Worm (Caenorhabditis elegans) whole organism, L2 larva: ENCODE data around the gene chtb-1.

Experiments used
- C34F6.9 ChIP-seq: fragments of 150-350 bp; optimal IDR thresholded peaks from 2 replicates; lab custom pipeline; 2014; ENCODE audit warnings: missing biosample characterization, missing genetic modification characterization
- F13H6.1 ChIP-seq: sonication (generic microtip); optimal IDR thresholded peaks from 2 replicates; lab custom pipeline; 2016; ENCODE audit warnings: missing genetic modification characterization, missing compliant biosample characterization
- R02D3.7 ChIP-seq: fragments of 150-350 bp; optimal IDR thresholded peaks from 2 replicates; lab custom pipeline; 2014; ENCODE audit warnings: missing biosample characterization, missing genetic modification characterization
- alr-1 ChIP-seq: fragments of 150-350 bp; optimal IDR thresholded peaks from 2 replicates; lab custom pipeline; 2014; ENCODE audit warnings: missing biosample characterization, missing genetic modification characterization
- aly-2 ChIP-seq: fragments of 150-350 bp; optimal IDR thresholded peaks from 2 replicates; lab custom pipeline; 2014; ENCODE audit warnings: missing biosample characterization, missing genetic modification characterization
- ama-1 ChIP-seq: fragments of 150-350 bp; optimal IDR thresholded peaks from 2 replicates; lab custom pipeline; 2018; ENCODE audit warnings: inconsistent platforms
- blmp-1 ChIP-seq: sonication (generic microtip); optimal IDR thresholded peaks from 2 replicates; lab custom pipeline; 2017; ENCODE audit warnings: missing genetic modification characterization, mild to moderate bottlenecking, missing compliant biosample characterization, antibody characterized with exemption, moderate library complexity; ENCODE audit not compliant: insufficient read depth
- ceh-16 ChIP-seq: fragments of 150-350 bp; optimal IDR thresholded peaks from 2 replicates; lab custom pipeline; 2014; ENCODE audit warnings: missing biosample characterization, missing genetic modification characterization
- ceh-82 ChIP-seq: fragments of 150-350 bp; optimal IDR thresholded peaks from 2 replicates; lab custom pipeline; 2014; ENCODE audit warnings: missing biosample characterization, missing genetic modification characterization
- crh-2 ChIP-seq: sonication (generic microtip); optimal IDR thresholded peaks from 2 replicates; lab custom pipeline; 2017; ENCODE audit warnings: missing biosample characterization, missing genetic modification characterization
- dmd-4 ChIP-seq: sonication (generic microtip); optimal IDR thresholded peaks from 2 replicates; lab custom pipeline; 2017; ENCODE audit warnings: missing biosample characterization, missing genetic modification characterization
- egl-27 ChIP-seq: sonication (generic microtip); optimal IDR thresholded peaks from 3 replicates; lab custom pipeline; 2017; ENCODE audit warnings: missing biosample characterization, missing genetic modification reagents, missing genetic modification characterization
- elt-1 ChIP-seq: fragments of 150-350 bp; optimal IDR thresholded peaks from 2 replicates; lab custom pipeline; 2014; ENCODE audit warnings: missing biosample characterization, missing genetic modification characterization
- elt-3 ChIP-seq: sonication (generic microtip); optimal IDR thresholded peaks from 2 replicates; lab custom pipeline; 2017; ENCODE audit warnings: missing biosample characterization, missing genetic modification characterization
- fos-1 ChIP-seq: fragments of 150-350 bp; optimal IDR thresholded peaks from 2 replicates; lab custom pipeline; 2014; ENCODE audit warnings: missing biosample characterization, missing genetic modification characterization
- lin-11 ChIP-seq: fragments of 150-350 bp; sonication (generic microtip); optimal IDR thresholded peaks from 2 replicates; lab custom pipeline; 2014; ENCODE audit warnings: missing biosample characterization, missing genetic modification characterization, inconsistent platforms, mixed read lengths
- lin-13 ChIP-seq: fragments of 150-350 bp; optimal IDR thresholded peaks from 2 replicates; lab custom pipeline; 2014; ENCODE audit warnings: missing biosample characterization, missing genetic modification reagents, missing genetic modification characterization
- lin-39 ChIP-seq: fragments of 150-350 bp; optimal IDR thresholded peaks from 2 replicates; lab custom pipeline; 2014; ENCODE audit warnings: missing biosample characterization, missing genetic modification reagents, missing genetic modification characterization
- lsy-2 ChIP-seq, 2 experiments: fragments of 150-350 bp in 1 of 2; sonication (generic microtip) in 1 of 2; optimal IDR thresholded peaks; 2 replicates each; lab custom pipeline; 2014 to 2017; ENCODE audit warnings: missing biosample characterization in 2 of 2, missing genetic modification characterization in 2 of 2
- mdl-1 ChIP-seq, 2 experiments: fragments of 150-350 bp in 1 of 2; sonication (generic microtip) in 1 of 2; optimal IDR thresholded peaks; 2 replicates each; lab custom pipeline; 2017; ENCODE audit warnings: missing biosample characterization in 2 of 2, missing genetic modification characterization in 2 of 2
- nhr-10 ChIP-seq: sonication (generic microtip); optimal IDR thresholded peaks from 2 replicates; lab custom pipeline; 2017; ENCODE audit warnings: missing biosample characterization, missing genetic modification characterization
- nhr-12 ChIP-seq: fragments of 150-350 bp; optimal IDR thresholded peaks from 2 replicates; lab custom pipeline; 2014; ENCODE audit warnings: missing biosample characterization, missing genetic modification characterization
- nhr-129 ChIP-seq: fragments of 150-350 bp; optimal IDR thresholded peaks from 2 replicates; lab custom pipeline; 2014; ENCODE audit warnings: missing biosample characterization, missing genetic modification characterization
- nhr-21 ChIP-seq: fragments of 150-350 bp; optimal IDR thresholded peaks from 2 replicates; lab custom pipeline; 2014; ENCODE audit warnings: missing biosample characterization, missing genetic modification characterization
- nhr-237 ChIP-seq: fragments of 150-350 bp; optimal IDR thresholded peaks from 2 replicates; lab custom pipeline; 2014; ENCODE audit warnings: missing biosample characterization, missing genetic modification characterization
- nhr-6 ChIP-seq: fragments of 150-350 bp; optimal IDR thresholded peaks from 2 replicates; lab custom pipeline; 2014; ENCODE audit warnings: missing biosample characterization, missing genetic modification characterization
- nhr-77 ChIP-seq: fragments of 150-350 bp; optimal IDR thresholded peaks from 2 replicates; lab custom pipeline; 2014; ENCODE audit warnings: missing biosample characterization, missing genetic modification characterization
- peb-1 ChIP-seq: fragments of 150-350 bp; optimal IDR thresholded peaks from 2 replicates; lab custom pipeline; 2014; ENCODE audit warnings: missing biosample characterization, missing genetic modification characterization
- sem-4 ChIP-seq: fragments of 150-350 bp; optimal IDR thresholded peaks from 2 replicates; lab custom pipeline; 2014; ENCODE audit warnings: missing biosample characterization, missing genetic modification reagents, missing genetic modification characterization
- skn-1 ChIP-seq: sonication (generic microtip); optimal IDR thresholded peaks from 2 replicates; lab custom pipeline; 2017; ENCODE audit warnings: missing biosample characterization, missing genetic modification characterization
- sma-3 ChIP-seq: sonication (generic microtip); optimal IDR thresholded peaks from 2 replicates; lab custom pipeline; 2016; ENCODE audit warnings: missing genetic modification reagents, missing genetic modification characterization, missing compliant biosample characterization
- sma-9 ChIP-seq, 2 experiments: fragments of 150-350 bp in 1 of 2; sonication (generic microtip) in 1 of 2; optimal IDR thresholded peaks; 2 replicates each; lab custom pipeline; 2014 to 2016; ENCODE audit warnings: missing genetic modification characterization in 2 of 2, mild to moderate bottlenecking in 1 of 2, missing biosample characterization in 1 of 2, missing compliant biosample characterization in 1 of 2, missing genetic modification reagents in 1 of 2, moderate library complexity in 1 of 2
- unc-55 ChIP-seq: fragments of 150-350 bp; sonication (generic microtip); optimal IDR thresholded peaks from 3 replicates; lab custom pipeline; 2014; ENCODE audit warnings: missing biosample characterization, missing genetic modification reagents, missing genetic modification characterization
- ztf-1 ChIP-seq: fragments of 200-800 bp; sonication (Bioruptor generic); conservative IDR thresholded peaks from 2 replicates; pipeline ENCODE4 v1.3.6; 2022; ENCODE audit warnings: missing genetic modification characterization, missing compliant biosample characterization
- ztf-4 ChIP-seq: fragments of 150-350 bp; optimal IDR thresholded peaks from 2 replicates; lab custom pipeline; 2014; ENCODE audit warnings: missing biosample characterization, missing genetic modification characterization

chtb-1 gene

ce11 chrIII:9361228-9361627 is 6.0 kb upstream of the chtb-1 start, which contains the start of gene flp-25:
Gene flp-25 (plus strand): TSS chrIII:9361528.
- TF ChIP-seq ceh-82 = no peak
- TF ChIP-seq skn-1 = no peak
- TF ChIP-seq lsy-2 (tag; optimal IDR thresholded peaks at IDR 0.05; lab: Kevin White, UChicago) = no peak
- TF ChIP-seq sma-9 (GFP tag; optimal IDR thresholded peaks at IDR 0.05; lab: Kevin White, UChicago) = no peak
- no peak for TF ChIP-seq sma-9 (tag; optimal IDR thresholded peaks at IDR 0.05; lab: Kevin White, UChicago)
- no peak for TF ChIP-seq ceh-16 (tag; lab: Kevin White, UChicago)
- TF ChIP-seq nhr-21 (tag; lab: Kevin White, UChicago) = no peak
- no peak for TF ChIP-seq ztf-4
- TF ChIP-seq egl-27 (tag; lab: Kevin White, UChicago) = no peak
- no peak for TF ChIP-seq alr-1
- TF ChIP-seq nhr-129 (tag; lab: Kevin White, UChicago) = no peak
- TF ChIP-seq sma-3 (GFP tag; lab: Kevin White, UChicago) = no peak
- TF ChIP-seq ama-1 (lab: Kevin White, UChicago) = no peak
- TF ChIP-seq lin-13 = no peak
- TF ChIP-seq fos-1 (tag; lab: Kevin White, UChicago) = no peak
- no peak for TF ChIP-seq nhr-237 (tag; lab: Kevin White, UChicago)
- TF ChIP-seq, all 48 proteins: peak for 0

ce11 chrIII:9359060-9359459 is 3.8 kb upstream of the chtb-1 start, which contains the start of gene K04H4.5:
Gene K04H4.5 (plus strand): TSS chrIII:9359360.
- TF ChIP-seq ama-1 (lab: Kevin White, UChicago) = no peak
- no peak for TF ChIP-seq nhr-10 (tag; lab: Kevin White, UChicago)
- TF ChIP-seq blmp-1 = no peak
- TF ChIP-seq ztf-4 = no peak
- TF ChIP-seq aly-2 (tag; lab: Kevin White, UChicago) = no peak
- TF ChIP-seq C34F6.9 = no peak
- TF ChIP-seq R02D3.7 = no peak
- no peak for TF ChIP-seq unc-55 (GFP tag; lab: Kevin White, UChicago)
- TF ChIP-seq sem-4 = no peak

ce11 chrIII:9353814-9354213 is 1.4 kb downstream of the chtb-1 start:
- no peak for TF ChIP-seq alr-1
- peak; percentile 41 for TF ChIP-seq nhr-129 (tag; lab: Kevin White, UChicago)
- no peak for TF ChIP-seq sma-3 (GFP tag; lab: Kevin White, UChicago)
- peak; percentile 36 for TF ChIP-seq C34F6.9
- no peak for TF ChIP-seq blmp-1
- no peak for TF ChIP-seq elt-3 (tag; lab: Kevin White, UChicago)
- no peak for TF ChIP-seq fos-1 (tag; lab: Kevin White, UChicago)
- peak; percentile 16 for TF ChIP-seq F13H6.1 (tag; lab: Kevin White, UChicago)
- TF ChIP-seq lsy-2 (tag; optimal IDR thresholded peaks at IDR 0.05; lab: Kevin White, UChicago) = no peak
- TF ChIP-seq ama-1 (lab: Kevin White, UChicago) = no peak
- TF ChIP-seq ztf-1 = no peak
- no peak for TF ChIP-seq nhr-77 (tag; lab: Kevin White, UChicago)
- TF ChIP-seq nhr-6 (tag; lab: Kevin White, UChicago) = no peak
- TF ChIP-seq lin-11 (tag; lab: Kevin White, UChicago) = no peak

- TF ChIP-seq C34F6.9 (no peak), nhr-129 (tag; lab: Kevin White, UChicago) (peak; percentile 8), sma-9 (GFP tag; optimal IDR thresholded peaks at IDR 0.05; lab: Kevin White, UChicago) (peak; percentile 9), sma-9 (tag; optimal IDR thresholded peaks at IDR 0.05; lab: Kevin White, UChicago) (no peak)
- TF ChIP-seq, all 48 proteins: peak for 2
Observed at ce11 chrIII:9346722-9347121, 8.5 kb downstream of the chtb-1 start.

- TF ChIP-seq nhr-129 (tag; lab: Kevin White, UChicago) = peak; percentile 49
- no peak for TF ChIP-seq nhr-77 (tag; lab: Kevin White, UChicago)
- TF ChIP-seq F13H6.1 (tag; lab: Kevin White, UChicago) = peak; percentile 36
Observed at ce11 chrIII:9346114-9346513, 9.1 kb downstream of the chtb-1 start.

- TF ChIP-seq egl-27 (tag; lab: Kevin White, UChicago) = no peak
- TF ChIP-seq sem-4 = no peak
- no peak for TF ChIP-seq elt-1 (tag; lab: Kevin White, UChicago)
- TF ChIP-seq C34F6.9 = no peak
- TF ChIP-seq dmd-4 (tag; lab: Kevin White, UChicago) = no peak
- TF ChIP-seq nhr-6 (tag; lab: Kevin White, UChicago) = no peak
- no peak for TF ChIP-seq nhr-12 (tag; lab: Kevin White, UChicago)
- TF ChIP-seq mdl-1 (tag; optimal IDR thresholded peaks at IDR 0.05; lab: Kevin White, UChicago) = no peak
- no peak for TF ChIP-seq unc-55 (GFP tag; lab: Kevin White, UChicago)
- TF ChIP-seq nhr-129 (tag; lab: Kevin White, UChicago) = no peak
- TF ChIP-seq aly-2 (tag; lab: Kevin White, UChicago) = no peak
- no peak for TF ChIP-seq R02D3.7
- no peak for TF ChIP-seq lin-13
- TF ChIP-seq peb-1 (tag; lab: Kevin White, UChicago) = no peak
- TF ChIP-seq lin-39 (tag; lab: Kevin White, UChicago) = no peak
- no peak for TF ChIP-seq crh-2 (tag; lab: Kevin White, UChicago)
- TF ChIP-seq sma-3 (GFP tag; lab: Kevin White, UChicago) = no peak
Observed at ce11 chrIII:9344347-9344746, 10.9 kb downstream of the chtb-1 start, which contains the start of gene emb-9. Gene emb-9 (minus strand): TSS chrIII:9344447.
